Worm (Caenorhabditis elegans): Measurements from ENCODE around the gene C52B9.10.

DNA sequence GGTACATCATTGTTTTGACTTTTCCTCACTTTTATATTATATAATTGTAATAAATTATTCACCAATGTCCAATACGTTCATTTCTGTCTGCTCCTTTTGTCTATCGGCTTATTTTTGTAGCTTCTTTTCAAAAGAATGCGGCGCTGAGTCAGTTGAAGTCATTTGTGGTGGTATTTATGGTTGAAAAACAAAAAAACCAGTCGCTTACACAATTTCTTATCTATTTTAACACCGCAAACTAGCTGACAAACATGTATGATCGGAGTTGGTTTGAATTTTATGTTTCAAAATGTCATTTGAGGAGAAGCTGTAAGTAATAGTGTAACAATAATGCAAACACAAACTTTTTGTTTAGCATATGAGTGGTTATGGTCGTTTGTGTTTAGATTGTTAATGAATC is 10.3 kb downstream of the C52B9.10 start, which contains the start of gene ets-10:
- TF ChIP-seq ama-1 (optimal IDR thresholded peaks at IDR 0.05) (no peak), B0310.2 (tag; optimal IDR thresholded peaks at IDR 0.05) (no peak), ceh-36 (tag; optimal IDR thresholded peaks at IDR 0.05) (no peak), ceh-13 (GFP tag; optimal IDR thresholded peaks at IDR 0.05) (no peak), aly-1 (tag; optimal IDR thresholded peaks at IDR 0.05) (no peak), ets-7 (tag; optimal IDR thresholded peaks at IDR 0.05) (no peak), hmg-4 (GFP tag; optimal IDR thresholded peaks at IDR 0.05) (no peak), scrt-1 (GFP tag; IDR thresholded peaks at IDR 0.05) (no peak)

All from whole organism, early embryonic.